Fruit fly (Drosophila melanogaster) whole organism, embryonic: ENCODE data around the gene CG12507.
A peak's percentile ranks its signal among the peaks of the same experiment; 100 is the strongest.

Experiments used
- BEAF-32 ChIP-seq: fragments of 200-800 bp; sonication (Bioruptor generic); optimal IDR thresholded peaks from 3 replicates; lab custom pipeline; 2017; ENCODE audit warnings: missing biosample characterization, missing genetic modification characterization, mild to moderate bottlenecking, moderate library complexity, missing genetic modification reagents
- Bgb ChIP-seq: fragments of 200-800 bp; sonication (Bioruptor generic); IDR thresholded peaks from 2 replicates; pipeline ENCODE4 v1.3.6; 2022; ENCODE audit warnings: missing biosample characterization, missing genetic modification characterization; ENCODE audit not compliant: partially characterized antibody
- BtbVII ChIP-seq: fragments of 200-800 bp; sonication (Bioruptor generic); optimal IDR thresholded peaks from 3 replicates; lab custom pipeline; 2017; ENCODE audit warnings: missing biosample characterization, mild to moderate bottlenecking, missing genetic modification characterization
- CG1024 ChIP-seq: fragments of 200-800 bp; sonication (Bioruptor generic); IDR thresholded peaks from 2 replicates; pipeline ENCODE4 v1.3.6; 2022; ENCODE audit warnings: missing biosample characterization, missing genetic modification characterization
- CG12391 ChIP-seq: fragments of 200-800 bp; sonication (Bioruptor generic); optimal IDR thresholded peaks from 3 replicates; lab custom pipeline; 2018; ENCODE audit warnings: missing biosample characterization, mild to moderate bottlenecking, missing genetic modification characterization, moderate library complexity
- CG13287 ChIP-seq: fragments of 200-800 bp; sonication (Bioruptor generic); IDR thresholded peaks from 2 replicates; pipeline ENCODE4 v1.3.6; 2022; ENCODE audit warnings: missing biosample characterization, missing genetic modification characterization; ENCODE audit not compliant: partially characterized antibody
- CG1529 ChIP-seq: fragments of 200-800 bp; sonication (Bioruptor generic); optimal IDR thresholded peaks from 3 replicates; lab custom pipeline; 2018; ENCODE audit warnings: missing biosample characterization, missing genetic modification characterization
- CG15514 ChIP-seq: fragments of 200-800 bp; sonication (Bioruptor generic); optimal IDR thresholded peaks from 3 replicates; lab custom pipeline; 2017; ENCODE audit warnings: missing biosample characterization, missing genetic modification characterization, mild to moderate bottlenecking, moderate library complexity, missing genetic modification reagents
- CG15696 ChIP-seq: fragments of 200-800 bp; sonication (Bioruptor generic); optimal IDR thresholded peaks from 2 replicates; lab custom pipeline; 2019; ENCODE audit warnings: missing biosample characterization, mild to moderate bottlenecking, missing genetic modification characterization, moderate library complexity
- CG16813 ChIP-seq: fragments of 200-800 bp; sonication (Bioruptor generic); IDR thresholded peaks from 3 replicates; pipeline ENCODE4 v1.3.6; 2022; ENCODE audit warnings: missing biosample characterization, missing genetic modification characterization; ENCODE audit not compliant: partially characterized antibody
- CG16815 ChIP-seq: fragments of 200-800 bp; sonication (Bioruptor generic); optimal IDR thresholded peaks from 3 replicates; lab custom pipeline; 2017; ENCODE audit warnings: missing biosample characterization, mild to moderate bottlenecking, missing genetic modification characterization
- CG17829 ChIP-seq: fragments of 200-800 bp; optimal IDR thresholded peaks from 2 replicates; lab custom pipeline; 2019; ENCODE audit warnings: missing biosample characterization, mild to moderate bottlenecking, missing genetic modification characterization, moderate library complexity
- CG18764 ChIP-seq: fragments of 200-800 bp; sonication (Bioruptor generic); optimal IDR thresholded peaks from 3 replicates; lab custom pipeline; 2016; ENCODE audit warnings: missing biosample characterization, missing genetic modification characterization
- CG31441 ChIP-seq: fragments of 200-800 bp; sonication (Bioruptor generic); IDR thresholded peaks from 2 replicates; pipeline ENCODE4 v1.3.6; 2022; ENCODE audit warnings: missing biosample characterization, missing genetic modification characterization
- CG3281 ChIP-seq: fragments of 200-800 bp; sonication (Bioruptor generic); optimal IDR thresholded peaks from 3 replicates; lab custom pipeline; 2017; ENCODE audit warnings: missing biosample characterization, mild to moderate bottlenecking, missing genetic modification characterization
- CG4360 ChIP-seq: fragments of 200-800 bp; sonication (Bioruptor generic); IDR thresholded peaks from 2 replicates; pipeline ENCODE4 v1.3.6; 2022; ENCODE audit warnings: missing biosample characterization, missing genetic modification characterization
- CG4424 ChIP-seq: fragments of 200-800 bp; sonication (Bioruptor generic); optimal IDR thresholded peaks from 3 replicates; lab custom pipeline; 2016; ENCODE audit warnings: missing biosample characterization, missing genetic modification characterization
- CG6791 ChIP-seq: fragments of 200-800 bp; sonication (Bioruptor generic); IDR thresholded peaks from 3 replicates; pipeline ENCODE4 v1.3.6; 2022; ENCODE audit warnings: missing biosample characterization, missing genetic modification characterization; ENCODE audit not compliant: partially characterized antibody
- CG9727 ChIP-seq: fragments of 200-800 bp; sonication (Bioruptor generic); optimal IDR thresholded peaks from 3 replicates; lab custom pipeline; 2017; ENCODE audit warnings: missing biosample characterization, mild to moderate bottlenecking, missing genetic modification characterization
- CkIIα-i1 ChIP-seq: fragments of 200-800 bp; sonication (Bioruptor generic); IDR thresholded peaks from 2 replicates; pipeline ENCODE4 v1.3.6; 2022; ENCODE audit warnings: missing biosample characterization, missing genetic modification characterization
- Dref ChIP-seq: fragments of 200-800 bp; sonication (Bioruptor generic); IDR thresholded peaks from 2 replicates; pipeline ENCODE4 v1.3.6; 2022; ENCODE audit warnings: missing biosample characterization, missing genetic modification characterization
- Eip74EF ChIP-seq, 2 experiments: fragments of 200-800 bp in 1 of 2; fragments of >200 bp in 1 of 2; sonication (Bioruptor generic) in 1 of 2; optimal IDR thresholded peaks; 2 replicates each; lab custom pipeline; 2017 to 2019; ENCODE audit warnings: missing biosample characterization in 2 of 2, missing genetic modification characterization in 2 of 2, mild to moderate bottlenecking in 1 of 2, moderate library complexity in 1 of 2
- Fer3 ChIP-seq: fragments of 200-800 bp; sonication (Bioruptor generic); optimal IDR thresholded peaks from 2 replicates; lab custom pipeline; 2018; ENCODE audit warnings: missing biosample characterization, mild to moderate bottlenecking, missing genetic modification characterization, moderate library complexity
- Hr39 ChIP-seq: fragments of >200 bp; optimal IDR thresholded peaks from 2 replicates; lab custom pipeline; 2017
- Kr ChIP-seq: fragments of 200-800 bp; sonication (Bioruptor generic); optimal IDR thresholded peaks from 2 replicates; lab custom pipeline; 2017; ENCODE audit warnings: missing biosample characterization, mild to moderate bottlenecking, missing genetic modification characterization
- NFAT ChIP-seq: fragments of 200-800 bp; sonication (Bioruptor generic); IDR thresholded peaks from 2 replicates; pipeline ENCODE4 v1.3.6; 2022; ENCODE audit warnings: missing biosample characterization, missing genetic modification characterization
- Opbp ChIP-seq: fragments of 200-800 bp; sonication (Bioruptor generic); IDR thresholded peaks from 3 replicates; pipeline ENCODE4 v1.3.6; 2022; ENCODE audit warnings: missing biosample characterization, missing genetic modification characterization; ENCODE audit not compliant: partially characterized antibody
- Scr ChIP-seq: fragments of 200-800 bp; sonication (Bioruptor generic); IDR thresholded peaks from 2 replicates; pipeline ENCODE4 v1.3.6; 2022; ENCODE audit warnings: missing biosample characterization, missing genetic modification characterization; ENCODE audit not compliant: partially characterized antibody
- Sry-δ ChIP-seq: fragments of 200-800 bp; sonication (Bioruptor generic); optimal IDR thresholded peaks from 2 replicates; lab custom pipeline; 2016; ENCODE audit warnings: missing biosample characterization, missing genetic modification characterization
- Ssrp ChIP-seq: fragments of 200-800 bp; sonication (Bioruptor generic); optimal IDR thresholded peaks from 2 replicates; lab custom pipeline; 2018; ENCODE audit warnings: missing biosample characterization, mild to moderate bottlenecking, missing genetic modification characterization, moderate library complexity
- amos ChIP-seq: fragments of 200-800 bp; sonication (Bioruptor generic); IDR thresholded peaks from 2 replicates; pipeline ENCODE4 v1.3.6; 2022; ENCODE audit warnings: missing biosample characterization, missing genetic modification characterization; ENCODE audit not compliant: partially characterized antibody
- bbx ChIP-seq: fragments of 200-800 bp; sonication (Bioruptor generic); IDR thresholded peaks from 2 replicates; pipeline ENCODE4 v1.3.6; 2022; ENCODE audit warnings: missing biosample characterization, missing genetic modification characterization; ENCODE audit not compliant: partially characterized antibody
- crc ChIP-seq: fragments of 200-800 bp; sonication (Bioruptor generic); optimal IDR thresholded peaks from 2 replicates; lab custom pipeline; 2016; ENCODE audit warnings: missing biosample characterization, missing genetic modification characterization
- dm ChIP-seq: fragments of 200-800 bp; sonication (Bioruptor generic); optimal IDR thresholded peaks from 3 replicates; lab custom pipeline; 2016; ENCODE audit warnings: missing biosample characterization, missing genetic modification characterization
- dysf ChIP-seq: fragments of 200-800 bp; sonication (Bioruptor generic); IDR thresholded peaks from 3 replicates; pipeline ENCODE4 v1.3.6; 2022; ENCODE audit warnings: missing biosample characterization, missing genetic modification characterization
- lola ChIP-seq, 3 experiments: fragments of >200 bp in 2 of 3; fragments of 200-800 bp in 1 of 3; sonication (Bioruptor generic) in 1 of 3; optimal IDR thresholded peaks; 2 replicates each; lab custom pipeline; 2017 to 2019; ENCODE audit warnings: missing biosample characterization in 3 of 3, missing genetic modification characterization in 3 of 3, mild to moderate bottlenecking in 1 of 3, moderate library complexity in 1 of 3
- mld ChIP-seq: fragments of 200-800 bp; sonication (Bioruptor generic); IDR thresholded peaks from 3 replicates; pipeline ENCODE4 v1.3.6; 2022; ENCODE audit warnings: missing biosample characterization, missing genetic modification characterization; ENCODE audit not compliant: partially characterized antibody
- nmo ChIP-seq: fragments of 200-800 bp; sonication (Bioruptor generic); optimal IDR thresholded peaks from 2 replicates; lab custom pipeline; 2018; ENCODE audit warnings: missing biosample characterization, mild to moderate bottlenecking, missing genetic modification characterization, moderate library complexity
- oc ChIP-seq: fragments of 200-800 bp; sonication (Bioruptor generic); optimal IDR thresholded peaks from 2 replicates; lab custom pipeline; 2018; ENCODE audit warnings: missing biosample characterization, mild to moderate bottlenecking, missing genetic modification characterization, moderate library complexity
- pfk ChIP-seq: fragments of 200-800 bp; sonication (Bioruptor generic); optimal IDR thresholded peaks from 2 replicates; lab custom pipeline; 2018; ENCODE audit warnings: missing biosample characterization, mild to moderate bottlenecking, missing genetic modification characterization, moderate library complexity
- pita ChIP-seq: fragments of 200-800 bp; sonication (Bioruptor generic); optimal IDR thresholded peaks from 2 replicates; lab custom pipeline; 2017; ENCODE audit warnings: missing biosample characterization, mild to moderate bottlenecking, missing genetic modification characterization
- pzg ChIP-seq: fragments of 200-800 bp; sonication (Bioruptor generic); optimal IDR thresholded peaks from 3 replicates; lab custom pipeline; 2018; ENCODE audit warnings: missing biosample characterization, mild to moderate bottlenecking, missing genetic modification characterization, moderate library complexity
- sens ChIP-seq: fragments of 200-800 bp; sonication (Bioruptor generic); peaks from one replicate; lab custom pipeline; 2016; ENCODE audit warnings: missing biosample characterization, missing genetic modification characterization
- unc-4 ChIP-seq: fragments of 200-800 bp; sonication (Bioruptor generic); IDR thresholded peaks from 2 replicates; pipeline ENCODE4 v1.3.6; 2022; ENCODE audit warnings: missing biosample characterization, missing genetic modification characterization; ENCODE audit not compliant: partially characterized antibody
- unpg ChIP-seq: fragments of 200-800 bp; sonication (Bioruptor generic); optimal IDR thresholded peaks from 3 replicates; lab custom pipeline; 2018; ENCODE audit warnings: missing biosample characterization, mild to moderate bottlenecking, missing genetic modification characterization, moderate library complexity
- zen2 ChIP-seq: fragments of 200-800 bp; sonication (Bioruptor generic); IDR thresholded peaks from 3 replicates; pipeline ENCODE4 v1.3.6; 2022; ENCODE audit warnings: missing biosample characterization, missing genetic modification characterization; ENCODE audit not compliant: partially characterized antibody

CG12507 gene

dm6 chrX:16313078-16313875, 46.9 kb upstream of the CG12507 start, which contains the start of the genes CG9915 and SWIP (continued):
- TF ChIP-seq CG16813 (GFP tag; lab: Robert Waterston, UW) (peak; percentile 70), CG1024 (GFP tag; lab: Robert Waterston, UW) (peak; percentile 69), Ssrp (tag; lab: Kevin White, UChicago) (peak; percentile 7), Dref (GFP tag; lab: Robert Waterston, UW) (peak; percentile 68), CG3281 (GFP tag; lab: Kevin White, UChicago) (peak; percentile 27), CG15514 (GFP tag; lab: Kevin White, UChicago) (peak; percentile 19), unc-4 (GFP tag; lab: Robert Waterston, UW) (0 out of 2 replicates have a peak, but pooled peaks have one; percentile 46), Opbp (peak; percentile 79; the same call in 2 of the 3 replicates), BEAF-32 (GFP tag; lab: Kevin White, UChicago) (peak; percentile 30), CG17829 (peak; percentile 23), CG13287 (GFP tag; lab: Robert Waterston, UW) (peak; percentile 47; the same call in 1 of the 2 replicates), pita (no peak), CG12391 (peak; percentile 50), pfk (peak; percentile 97), dm (peak; percentile 28), Kr (GFP tag; lab: Kevin White, UChicago) (no peak), Scr (GFP tag; lab: Robert Waterston, UW) (peak; percentile 60), oc (no peak), crc (no peak), Bgb (peak; percentile 73), CG16815 (GFP tag; lab: Kevin White, UChicago) (no peak), lola (GFP tag; optimal IDR thresholded peaks at IDR 0.05; lab: Kevin White, UChicago) (peak in 1 of 3 experiments; percentile 53), amos (GFP tag; lab: Robert Waterston, UW) (peak; percentile 60; the same call in 1 of the 2 replicates), Sry-δ (peak; percentile 53), bbx (peak; percentile 71), Hr39 (no peak), NFAT (GFP tag; lab: Robert Waterston, UW) (no peak), CG15696 (tag; lab: Kevin White, UChicago) (peak; percentile 62), Fer3 (tag; lab: Kevin White, UChicago) (no peak), CG1529 (no peak), CG4360 (GFP tag; lab: Robert Waterston, UW) (no peak), CG4424 (GFP tag; lab: Kevin White, UChicago) (no peak), dysf (GFP tag; lab: Robert Waterston, UW) (no peak), CG31441 (GFP tag; lab: Robert Waterston, UW) (0 out of 2 replicates have a peak, but pooled peaks have one; percentile 14), BtbVII (GFP tag; lab: Kevin White, UChicago) (no peak), pzg (GFP tag; lab: Kevin White, UChicago) (peak; percentile 27), CG6791 (GFP tag; lab: Robert Waterston, UW) (peak; percentile 74), zen2 (GFP tag; lab: Robert Waterston, UW) (0 out of 3 replicates have a peak, but pooled peaks have one; percentile 36), Eip74EF (GFP tag; optimal IDR thresholded peaks at IDR 0.05; lab: Kevin White, UChicago) (no peak), CG18764 (peak; percentile 100), CkIIα-i1 (GFP tag; lab: Robert Waterston, UW) (no peak), mld (peak; percentile 81), CG9727 (peak; percentile 22), unpg (GFP tag; lab: Kevin White, UChicago) (peak; percentile 7), sens (GFP tag; lab: Kevin White, UChicago) (peak; percentile 35), nmo (peak; percentile 13)
